Worm (Caenorhabditis elegans) whole organism, young adult: Measurements from ENCODE around the gene srv-4.

ENCODE experiments used
- F23B12.7 ChIP-seq: sonication (generic microtip); optimal IDR thresholded peaks from 2 replicates; lab custom pipeline; 2017; ENCODE audit warnings: missing genetic modification characterization, mild to moderate bottlenecking, missing compliant biosample characterization, antibody characterized with exemption, moderate library complexity; ENCODE audit not compliant: insufficient read depth
- F57C9.4 ChIP-seq: sonication (generic microtip); optimal IDR thresholded peaks from 2 replicates; lab custom pipeline; 2017; ENCODE audit warnings: mild to moderate bottlenecking, missing genetic modification characterization, missing compliant biosample characterization
- Y67H2A.10 ChIP-seq: fragments of 200-800 bp; sonication (Bioruptor generic); conservative IDR thresholded peaks from 2 replicates; pipeline ENCODE4 v1.3.6; 2022; ENCODE audit warnings: missing genetic modification reagents, missing genetic modification characterization, missing compliant biosample characterization
- Y79H2A.3 ChIP-seq: fragments of 200-800 bp; sonication (Bioruptor generic); conservative IDR thresholded peaks from 2 replicates; pipeline ENCODE4 v1.3.6; 2022; ENCODE audit warnings: missing genetic modification reagents, missing genetic modification characterization, missing compliant biosample characterization
- ama-1 ChIP-seq, 3 experiments: fragments of 150-350 bp in 1 of 3; sonication (generic microtip) in 2 of 3; optimal IDR thresholded peaks; 2 replicates each; lab custom pipeline; 2014 to 2018; ENCODE audit warnings: missing biosample characterization in 2 of 3, missing genetic modification characterization in 2 of 3, missing genetic modification reagents in 2 of 3
- aptf-2 ChIP-seq: fragments of 200-800 bp; sonication (Bioruptor generic); conservative IDR thresholded peaks from 2 replicates; pipeline ENCODE4 v1.3.6; 2022; ENCODE audit warnings: missing genetic modification reagents, missing genetic modification characterization, missing compliant biosample characterization
- atf-7 ChIP-seq: sonication (generic microtip); optimal IDR thresholded peaks from 2 replicates; lab custom pipeline; 2017; ENCODE audit warnings: mild to moderate bottlenecking, missing genetic modification characterization, missing compliant biosample characterization
- athp-1 ChIP-seq: sonication (generic microtip); optimal IDR thresholded peaks from 2 replicates; lab custom pipeline; 2017; ENCODE audit warnings: mild to moderate bottlenecking, missing genetic modification characterization, missing compliant biosample characterization
- ceh-40 ChIP-seq: fragments of 200-800 bp; sonication (Bioruptor generic); IDR thresholded peaks from 2 replicates; pipeline ENCODE4 v1.3.6; 2022; ENCODE audit warnings: missing genetic modification characterization, missing compliant biosample characterization
- chd-7 ChIP-seq: sonication (generic microtip); optimal IDR thresholded peaks from 2 replicates; lab custom pipeline; 2016; ENCODE audit warnings: mild to moderate bottlenecking, missing genetic modification characterization, moderate library complexity, missing compliant biosample characterization
- dpff-1 ChIP-seq: sonication (generic microtip); optimal IDR thresholded peaks from 2 replicates; lab custom pipeline; 2017; ENCODE audit warnings: mild to moderate bottlenecking, missing genetic modification characterization, missing compliant biosample characterization
- egl-18 ChIP-seq: fragments of 200-800 bp; sonication (Bioruptor generic); IDR thresholded peaks from 2 replicates; pipeline ENCODE4 v1.3.6; 2022; ENCODE audit warnings: missing genetic modification reagents, missing genetic modification characterization, missing compliant biosample characterization
- egl-44 ChIP-seq: fragments of 200-800 bp; sonication (Bioruptor generic); IDR thresholded peaks from 2 replicates; pipeline ENCODE4 v1.3.6; 2022; ENCODE audit warnings: missing genetic modification reagents, missing genetic modification characterization, missing compliant biosample characterization
- ekl-4 ChIP-seq: fragments of 200-800 bp; sonication (Bioruptor generic); IDR thresholded peaks from 2 replicates; pipeline ENCODE4 v1.3.6; 2022; ENCODE audit warnings: missing genetic modification reagents, missing genetic modification characterization, missing compliant biosample characterization
- him-1 ChIP-seq: sonication (generic microtip); optimal IDR thresholded peaks from 2 replicates; lab custom pipeline; 2016; ENCODE audit warnings: missing genotype, missing genetic modification reagents, missing genetic modification characterization, missing compliant biosample characterization
- hlh-12 ChIP-seq: sonication (generic microtip); optimal IDR thresholded peaks from 2 replicates; lab custom pipeline; 2016; ENCODE audit warnings: missing genetic modification characterization, missing compliant biosample characterization
- hsf-1 ChIP-seq: fragments of 200-800 bp; sonication (Bioruptor generic); IDR thresholded peaks from 2 replicates; pipeline ENCODE4 v1.3.6; 2022; ENCODE audit warnings: missing genetic modification reagents, missing genetic modification characterization, missing compliant biosample characterization
- lin-26 ChIP-seq: fragments of 200-800 bp; sonication (Bioruptor generic); IDR thresholded peaks from 2 replicates; pipeline ENCODE4 v1.3.6; 2022; ENCODE audit warnings: missing genetic modification reagents, missing genetic modification characterization, missing compliant biosample characterization
- lsy-27 ChIP-seq: sonication (generic microtip); optimal IDR thresholded peaks from 2 replicates; lab custom pipeline; 2017; ENCODE audit warnings: missing genetic modification characterization, mild to moderate bottlenecking, missing compliant biosample characterization, antibody characterized with exemption, missing genotype, borderline replicate concordance; ENCODE audit not compliant: insufficient read depth
- nfya-1 ChIP-seq: sonication (generic microtip); optimal IDR thresholded peaks from 2 replicates; lab custom pipeline; 2017; ENCODE audit warnings: antibody characterized with exemption, missing compliant biosample characterization, missing genetic modification characterization, borderline replicate concordance; ENCODE audit not compliant: insufficient read depth
- nfya-2 ChIP-seq: fragments of 200-800 bp; sonication (Bioruptor generic); IDR thresholded peaks from 2 replicates; pipeline ENCODE4 v1.3.6; 2022; ENCODE audit warnings: missing genetic modification reagents, missing genetic modification characterization, missing compliant biosample characterization
- nhr-120 ChIP-seq: fragments of 200-800 bp; sonication (Bioruptor generic); IDR thresholded peaks from 2 replicates; pipeline ENCODE4 v1.3.6; 2022; ENCODE audit warnings: missing genetic modification characterization, missing compliant biosample characterization
- pbrm-1 ChIP-seq: fragments of 200-800 bp; sonication (Bioruptor generic); IDR thresholded peaks from 2 replicates; pipeline ENCODE4 v1.3.6; 2022; ENCODE audit warnings: missing genetic modification reagents, missing genetic modification characterization, missing compliant biosample characterization
- rec-8 ChIP-seq, 2 experiments: sonication (generic microtip); optimal IDR thresholded peaks; 2 replicates each; lab custom pipeline; 2016; ENCODE audit warnings: mild to moderate bottlenecking in 2 of 2, missing genetic modification characterization in 2 of 2, missing genetic modification reagents in 2 of 2, missing genotype in 2 of 2, missing biosample characterization in 1 of 2, missing compliant biosample characterization in 1 of 2, moderate library complexity in 1 of 2
- snpc-1.1 ChIP-seq: sonication (generic microtip); optimal IDR thresholded peaks from 2 replicates; lab custom pipeline; 2017; ENCODE audit warnings: missing genetic modification characterization, mild to moderate bottlenecking, missing compliant biosample characterization, antibody characterized with exemption, moderate library complexity, missing genotype, missing genetic modification reagents; ENCODE audit not compliant: insufficient read depth
- snpc-3.4 ChIP-seq: sonication (generic microtip); optimal IDR thresholded peaks from 2 replicates; lab custom pipeline; 2017; ENCODE audit warnings: missing genetic modification characterization, mild to moderate bottlenecking, missing compliant biosample characterization, antibody characterized with exemption, moderate library complexity, missing genotype, missing genetic modification reagents
- snpc-4 ChIP-seq, 5 experiments: fragments of 150-350 bp in 1 of 5; sonication (generic microtip) in 4 of 5; optimal IDR thresholded peaks; 2 replicates each; lab custom pipeline; 2014 to 2018; ENCODE audit warnings: missing genetic modification characterization in 5 of 5, missing biosample characterization in 3 of 5, antibody characterized with exemption in 2 of 5, mild to moderate bottlenecking in 2 of 5, missing compliant biosample characterization in 2 of 5, missing genotype in 2 of 5, moderate library complexity in 2 of 5, missing genetic modification reagents in 1 of 5
- zfh-2 ChIP-seq: fragments of 200-800 bp; sonication (Bioruptor generic); conservative IDR thresholded peaks from 2 replicates; pipeline ENCODE4 v1.3.6; 2022; ENCODE audit warnings: missing genetic modification reagents, missing genetic modification characterization, missing compliant biosample characterization
- ztf-18 ChIP-seq: sonication (generic microtip); optimal IDR thresholded peaks from 2 replicates; lab custom pipeline; 2016; ENCODE audit warnings: missing genotype, mild to moderate bottlenecking, missing genetic modification characterization, missing compliant biosample characterization
- ztf-22 ChIP-seq: fragments of 200-800 bp; sonication (Bioruptor generic); optimal IDR thresholded peaks from 2 replicates; lab custom pipeline; 2018; ENCODE audit warnings: mild to moderate bottlenecking, missing genetic modification characterization, moderate library complexity, missing compliant biosample characterization
- ztf-28 ChIP-seq: fragments of 200-800 bp; sonication (Bioruptor generic); IDR thresholded peaks from 2 replicates; pipeline ENCODE4 v1.3.6; 2022; ENCODE audit warnings: missing genetic modification reagents, missing genetic modification characterization, missing compliant biosample characterization

Gene srv-4

DNA sequence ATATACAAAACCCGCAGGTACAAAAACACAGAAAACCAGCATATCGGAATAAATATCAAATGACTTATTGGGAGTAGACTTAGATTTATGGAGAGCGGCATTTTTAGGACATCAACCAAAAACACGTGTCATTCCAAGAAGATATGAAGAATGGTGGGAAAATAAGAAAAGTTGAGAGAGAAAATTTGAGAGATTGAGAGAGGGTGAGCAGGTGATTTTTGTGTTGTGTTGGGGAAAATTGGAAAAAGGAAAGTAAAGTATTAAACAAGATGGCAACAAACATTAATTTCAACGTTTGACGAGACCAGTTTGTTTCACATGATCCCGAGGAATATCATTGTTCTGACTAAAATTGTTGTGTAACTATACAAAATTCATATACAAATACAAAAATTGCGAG is at the start of gene srv-4:
Gene srv-4, minus strand, starts transcription at position 101 of the 400 bp plus-strand sequence.
- TF ChIP-seq nfya-1 (tag; lab: Kevin White, UChicago) (no peak), egl-18 (GFP tag; lab: Robert Waterston, UW) (no peak), nfya-2 (GFP tag; lab: Robert Waterston, UW) (no peak), ztf-18 (tag; lab: Kevin White, UChicago) (no peak), snpc-4 (GFP tag; optimal IDR thresholded peaks at IDR 0.05; lab: Kevin White, UChicago) (no peak), snpc-4 (tag; optimal IDR thresholded peaks at IDR 0.05; lab: Kevin White, UChicago) (no peak), aptf-2 (GFP tag; lab: Robert Waterston, UW) (no peak), chd-7 (tag; lab: Kevin White, UChicago) (no peak)

DNA sequence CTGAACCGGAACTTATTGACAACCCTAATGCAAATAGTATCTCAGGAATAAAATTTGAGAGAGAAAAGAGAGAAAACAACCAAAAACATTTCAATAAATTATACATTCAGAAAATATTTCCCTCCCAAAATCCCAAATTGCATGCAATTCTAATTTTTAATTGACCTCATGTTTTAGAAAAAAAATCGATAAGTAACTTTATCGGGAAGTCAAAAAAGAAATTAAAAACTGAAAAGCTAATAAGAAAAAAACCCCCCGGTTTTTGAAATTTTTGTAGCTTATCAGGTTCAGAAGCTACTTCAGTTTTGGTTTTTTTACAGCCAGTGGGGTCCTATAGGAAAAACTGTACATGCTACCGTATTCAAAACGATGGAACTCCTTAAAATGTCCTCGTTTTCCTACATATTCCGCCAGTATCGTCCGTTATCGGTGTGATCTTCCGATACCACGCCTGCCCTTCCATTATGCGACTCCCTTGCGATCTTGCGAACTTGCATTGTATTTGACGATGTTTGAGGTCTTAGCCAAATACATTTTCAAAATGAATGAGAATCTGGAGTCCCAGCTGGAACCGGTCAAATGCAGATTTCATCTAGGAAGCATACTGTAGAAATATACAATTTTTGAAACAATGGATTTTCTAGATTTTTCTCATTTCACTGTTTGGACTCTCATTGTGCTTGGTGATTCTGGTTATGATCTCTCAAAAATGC is 48.1 kb upstream of the srv-4 start, which contains the start of the genes W03B1.3 and oac-51:
Gene W03B1.3, minus strand, starts transcription at position 101 of the 713 bp plus-strand sequence.
Gene oac-51, plus strand, starts transcription at position 663 of the 713 bp plus-strand sequence.
- no peak for TF ChIP-seq chd-7 (tag; lab: Kevin White, UChicago)
- no peak for TF ChIP-seq lsy-27
- no peak for TF ChIP-seq snpc-1.1
- TF ChIP-seq hlh-12 = no peak
- no peak for TF ChIP-seq snpc-3.4 (tag; lab: Kevin White, UChicago)
- TF ChIP-seq ama-1 (optimal IDR thresholded peaks at IDR 0.05; lab: Kevin White, UChicago) = no peak
- TF ChIP-seq ama-1 (GFP tag; optimal IDR thresholded peaks at IDR 0.05; lab: Kevin White, UChicago) = no peak
- no peak for TF ChIP-seq F23B12.7
- TF ChIP-seq F57C9.4 = no peak
- TF ChIP-seq ztf-28 = no peak
- no peak for TF ChIP-seq rec-8 (tag; optimal IDR thresholded peaks at IDR 0.05; lab: Kevin White, UChicago)
- TF ChIP-seq ceh-40 (GFP tag; lab: Robert Waterston, UW) = no peak
- TF ChIP-seq him-1 (tag; lab: Kevin White, UChicago) = no peak
- TF ChIP-seq hsf-1 (GFP tag; lab: Robert Waterston, UW) = no peak
- TF ChIP-seq egl-44 (GFP tag; lab: Robert Waterston, UW) = no peak
- TF ChIP-seq ztf-22 (GFP tag; lab: Kevin White, UChicago) = no peak

DNA sequence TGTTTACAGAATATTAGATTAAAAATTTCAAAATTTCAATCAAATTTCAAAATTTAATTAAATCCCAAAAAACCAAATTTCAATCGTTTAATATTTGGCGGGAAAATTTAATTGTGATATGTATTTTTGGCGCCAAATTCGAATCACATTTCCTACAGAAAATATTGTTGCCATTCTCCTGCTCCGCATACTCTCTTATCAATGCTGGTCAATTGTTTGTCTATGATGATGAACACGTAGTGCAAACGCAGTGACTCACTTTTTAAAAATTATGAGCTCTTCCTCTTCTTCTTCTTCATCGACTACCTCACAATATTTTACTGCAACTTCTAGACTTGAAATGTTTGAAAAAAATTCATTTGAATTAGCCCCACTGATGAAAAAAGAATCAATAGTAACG is 38.2 kb upstream of the srv-4 start, which contains the start of gene trpl-2:
Gene trpl-2, plus strand, starts transcription at position 210 of the 400 bp plus-strand sequence.
- no peak for TF ChIP-seq zfh-2 (GFP tag; lab: Robert Waterston, UW)
- no peak for TF ChIP-seq athp-1
- no peak for TF ChIP-seq nhr-120
- TF ChIP-seq lin-26 (GFP tag; lab: Robert Waterston, UW) = no peak
- TF ChIP-seq rec-8 (tag; optimal IDR thresholded peaks at IDR 0.05; lab: Kevin White, UChicago) = no peak

DNA sequence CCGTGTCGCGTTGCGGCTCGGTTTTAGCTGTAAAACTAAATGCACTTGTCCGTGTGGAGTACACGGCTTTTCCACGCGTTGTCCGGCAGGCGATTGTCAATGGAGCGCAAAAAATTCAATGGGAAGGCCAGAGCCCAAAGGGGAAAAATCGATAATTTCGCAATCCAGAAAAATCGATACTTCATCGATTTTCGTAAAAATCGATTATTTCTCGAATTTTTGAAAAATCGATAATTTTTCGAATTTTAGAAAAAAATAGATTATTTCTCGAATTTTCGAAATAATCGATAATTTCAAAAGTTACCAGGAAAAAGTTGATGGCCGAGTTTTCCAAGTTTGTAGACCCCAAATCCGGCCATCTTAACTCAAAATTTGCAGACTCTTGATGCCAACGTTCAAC is 31.2 kb upstream of the srv-4 start:
- TF ChIP-seq Y67H2A.10 (GFP tag; lab: Robert Waterston, UW) = no peak
- TF ChIP-seq ekl-4 (GFP tag; lab: Robert Waterston, UW) = no peak
- TF ChIP-seq atf-7 = no peak
- TF ChIP-seq snpc-1.1 = no peak
- TF ChIP-seq athp-1 = no peak
- TF ChIP-seq dpff-1 (tag; lab: Kevin White, UChicago) = no peak
- TF ChIP-seq pbrm-1 (GFP tag; lab: Robert Waterston, UW) = no peak
- no peak for TF ChIP-seq Y79H2A.3 (GFP tag; lab: Robert Waterston, UW)
